Worm (Caenorhabditis elegans): ENCODE data around the gene Y53F4B.43.
"Not testable (repeated sequence)": the region's sequence is repeated elsewhere in the genome, so short reads cannot be mapped to it uniquely, and the experiment has no call there.

Y53F4B.43 gene

DNA sequence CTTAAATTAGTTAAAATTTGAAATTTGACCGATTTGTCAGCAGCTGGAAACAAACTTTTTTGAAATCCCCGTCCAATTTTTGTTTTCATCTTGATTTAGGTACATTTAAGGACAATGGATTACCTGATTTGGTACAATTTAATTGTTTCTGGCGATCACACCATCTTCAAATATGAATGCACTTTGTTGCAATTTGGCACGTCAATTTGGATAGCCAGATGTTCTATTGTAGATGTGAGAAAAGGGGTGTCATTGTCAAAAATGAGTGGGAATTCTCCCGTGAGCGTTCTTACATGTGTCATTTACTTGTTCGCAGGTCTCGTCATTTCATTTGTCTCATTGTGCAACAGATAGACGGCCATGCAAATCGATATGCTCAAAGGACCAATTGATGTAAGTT lies at the start of gene Y53F4B.43:
Y53F4B.43 (plus strand) TSS at position 301 of the 400 bp plus-strand sequence.
- not testable (repeated sequence) for TF ChIP-seq unc-39, hmg-11, nhr-67 (tag; optimal IDR thresholded peaks at IDR 0.05)

- no peak for TF ChIP-seq daf-12 (tag; optimal IDR thresholded peaks at IDR 0.05)
- TF ChIP-seq pha-4 (tag; optimal IDR thresholded peaks at IDR 0.05) = no peak
- TF ChIP-seq eor-1 (tag; optimal IDR thresholded peaks at IDR 0.05) = no peak
- TF ChIP-seq lin-15B (tag; optimal IDR thresholded peaks at IDR 0.05) = no peak
- TF ChIP-seq egl-5 (tag; optimal IDR thresholded peaks at IDR 0.05) = no peak
- no peak for TF ChIP-seq nhr-77 (tag; optimal IDR thresholded peaks at IDR 0.05)
- no peak for TF ChIP-seq hmg-11 (tag; optimal IDR thresholded peaks at IDR 0.05)
- no peak for TF ChIP-seq unc-39 (tag; optimal IDR thresholded peaks at IDR 0.05)
- TF ChIP-seq egl-27 (tag; optimal IDR thresholded peaks at IDR 0.05) = no peak
- TF ChIP-seq ama-1 (optimal IDR thresholded peaks at IDR 0.05) = no peak
- TF ChIP-seq fos-1 (tag; optimal IDR thresholded peaks at IDR 0.05) = no peak
- no peak for TF ChIP-seq tbx-2 (tag; optimal IDR thresholded peaks at IDR 0.05)
- TF ChIP-seq sea-2 (GFP tag; optimal IDR thresholded peaks at IDR 0.05) = no peak
- TF ChIP-seq elt-3 (tag; optimal IDR thresholded peaks at IDR 0.05) = no peak
- TF ChIP-seq nhr-67 (tag; optimal IDR thresholded peaks at IDR 0.05) = no peak
- TF ChIP-seq nhr-43 (tag; optimal IDR thresholded peaks at IDR 0.05; ENCODE audit: poor library complexity, severe bottlenecking) = no peak
- TF ChIP-seq nfya-1 (tag; optimal IDR thresholded peaks at IDR 0.05; ENCODE audit: insufficient read depth) = no peak
- no peak for TF ChIP-seq snpc-4 (tag; optimal IDR thresholded peaks at IDR 0.05)
- TF ChIP-seq skn-1 (tag; optimal IDR thresholded peaks at IDR 0.05) = no peak
- no peak for TF ChIP-seq unc-62 (GFP tag; optimal IDR thresholded peaks at IDR 0.05)
These were observed 47.9 kb upstream of the Y53F4B.43 start for ce11 chrII:14940325-14940724.

- no peak for TF ChIP-seq mml-1 (tag; optimal IDR thresholded peaks at IDR 0.05)
- TF ChIP-seq ZK546.5 (tag; optimal IDR thresholded peaks at IDR 0.05) = no peak
- no peak for TF ChIP-seq eor-1 (tag; optimal IDR thresholded peaks at IDR 0.05)
- no peak for TF ChIP-seq hmg-11 (tag; optimal IDR thresholded peaks at IDR 0.05)
- TF ChIP-seq unc-39 (tag; optimal IDR thresholded peaks at IDR 0.05) = no peak
- no peak for TF ChIP-seq egl-5 (tag; optimal IDR thresholded peaks at IDR 0.05)
- no peak for TF ChIP-seq ama-1 (optimal IDR thresholded peaks at IDR 0.05)
- TF ChIP-seq nhr-11 (tag; optimal IDR thresholded peaks at IDR 0.05) = no peak
- no peak for TF ChIP-seq fkh-2 (tag; optimal IDR thresholded peaks at IDR 0.05)
- no peak for TF ChIP-seq elt-3 (tag; optimal IDR thresholded peaks at IDR 0.05)
- no peak for TF ChIP-seq lsy-12 (tag; optimal IDR thresholded peaks at IDR 0.05)
- TF ChIP-seq ztf-4 (tag; optimal IDR thresholded peaks at IDR 0.05) = no peak
These were observed 47.3 kb upstream of the Y53F4B.43 start for ce11 chrII:14940980-14941379.

DNA sequence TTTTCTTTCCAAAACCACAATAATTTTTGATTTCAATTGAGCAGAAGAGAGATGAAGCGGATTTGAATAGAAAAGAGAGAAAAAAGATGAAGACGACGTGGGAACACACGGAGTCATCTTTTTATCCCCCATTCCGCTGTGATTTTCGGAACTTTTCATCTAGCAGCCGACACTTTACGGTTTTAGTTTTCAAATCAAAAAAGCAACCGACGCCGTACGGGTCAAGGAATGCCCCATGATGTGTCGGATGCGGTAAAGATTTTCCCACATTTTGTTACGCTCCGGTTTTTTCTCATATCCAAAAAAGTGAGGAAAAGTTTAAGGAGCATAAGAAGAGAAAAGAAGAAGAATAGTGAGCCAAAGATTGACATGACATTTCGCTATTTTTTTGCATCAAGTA lies 42.8 kb upstream of the Y53F4B.43 start:
- TF ChIP-seq nhr-237 (tag; optimal IDR thresholded peaks at IDR 0.05) = no peak
- peak; percentile 89 for TF ChIP-seq snpc-4 (tag; optimal IDR thresholded peaks at IDR 0.05)
- no peak for TF ChIP-seq fos-1 (tag; optimal IDR thresholded peaks at IDR 0.05)
- TF ChIP-seq pqm-1 (tag; optimal IDR thresholded peaks at IDR 0.05) = no peak
- no peak for TF ChIP-seq egl-5 (tag; optimal IDR thresholded peaks at IDR 0.05)

DNA sequence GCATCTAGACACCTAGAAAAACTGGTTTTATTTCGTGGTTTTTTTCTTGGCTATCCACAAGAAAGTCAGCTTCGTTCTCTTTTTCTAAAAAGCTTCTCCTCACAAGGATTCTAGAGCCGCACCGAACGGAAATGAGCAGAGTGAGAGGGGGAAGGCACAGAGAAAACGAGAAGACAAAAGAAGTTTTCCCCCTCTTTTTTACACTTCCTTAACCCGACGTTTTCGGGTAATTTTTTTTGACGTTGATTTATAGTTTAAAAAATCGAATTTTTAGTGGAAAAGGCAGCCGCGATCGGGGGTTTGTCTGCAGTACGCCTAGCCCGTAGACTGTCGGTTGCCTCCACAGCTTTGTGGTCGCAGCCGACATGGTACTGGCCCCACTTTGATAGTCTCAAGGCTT lies 41.7 kb upstream of the Y53F4B.43 start:
- no peak for TF ChIP-seq lin-39 (tag; optimal IDR thresholded peaks at IDR 0.05)
- TF ChIP-seq fkh-10 (GFP tag; optimal IDR thresholded peaks at IDR 0.05) = peak; percentile 72
- no peak for TF ChIP-seq sea-2 (GFP tag; optimal IDR thresholded peaks at IDR 0.05)
- TF ChIP-seq hmg-11 (tag; optimal IDR thresholded peaks at IDR 0.05) = no peak

DNA sequence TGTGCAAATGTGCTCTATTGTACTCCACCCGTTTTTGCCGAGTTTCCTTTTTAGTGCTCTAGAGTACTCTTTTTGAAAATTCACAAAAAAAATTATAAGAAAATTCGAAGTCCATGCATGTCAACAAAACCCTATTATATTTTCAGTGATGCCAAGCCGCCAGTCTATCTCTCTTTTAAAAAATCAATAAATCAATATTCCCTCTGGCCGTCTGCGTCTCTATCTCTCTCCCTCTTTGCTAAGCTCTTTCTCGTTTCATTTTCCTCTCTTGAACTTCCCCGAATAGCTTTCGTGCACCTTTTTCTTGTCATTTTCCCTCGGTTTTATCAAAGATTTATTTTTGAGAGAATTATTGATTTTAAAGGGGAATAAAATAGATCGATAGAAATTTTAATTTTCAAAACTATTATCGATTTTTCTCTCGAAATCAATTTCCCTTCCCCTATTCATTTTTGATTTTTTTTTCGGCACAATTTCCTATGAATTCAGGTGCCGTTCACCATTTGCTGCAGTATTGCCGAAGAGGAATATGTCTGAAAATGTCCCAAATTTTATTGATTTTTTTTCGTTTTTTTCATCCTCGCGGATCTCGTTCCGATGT lies 35.7 kb upstream of the Y53F4B.43 start:
- no peak for TF ChIP-seq skn-1 (tag; optimal IDR thresholded peaks at IDR 0.05)
- no peak for TF ChIP-seq nhr-76 (tag; optimal IDR thresholded peaks at IDR 0.05)
- no peak for TF ChIP-seq daf-12 (tag; optimal IDR thresholded peaks at IDR 0.05)
- peak; percentile 82 for TF ChIP-seq ceh-28 (tag; optimal IDR thresholded peaks at IDR 0.05)
- no peak for TF ChIP-seq aly-2 (tag; optimal IDR thresholded peaks at IDR 0.05)
